Worm (Caenorhabditis elegans) whole organism, early embryonic: ENCODE results near the gene nhr-227.

ENCODE experiments used
- F13C5.2 ChIP-seq: sonication (generic microtip); optimal IDR thresholded peaks from 2 replicates; lab custom pipeline; 2017; ENCODE audit warnings: mild to moderate bottlenecking, missing genetic modification characterization, inconsistent platforms, missing compliant biosample characterization
- ama-1 ChIP-seq: fragments of 150-350 bp; optimal IDR thresholded peaks from 2 replicates; lab custom pipeline; 2014
- ceh-36 ChIP-seq: sonication (generic microtip); optimal IDR thresholded peaks from 2 replicates; lab custom pipeline; 2016; ENCODE audit warnings: missing genetic modification characterization, inconsistent platforms, missing compliant biosample characterization
- flt-1 ChIP-seq: fragments of 200-800 bp; sonication (Bioruptor generic); IDR thresholded peaks from 2 replicates; pipeline ENCODE4 v1.3.6; 2022; ENCODE audit warnings: missing genetic modification characterization, missing compliant biosample characterization
- hmbx-1 ChIP-seq: sonication (generic microtip); optimal IDR thresholded peaks from 2 replicates; lab custom pipeline; 2016; ENCODE audit warnings: mild to moderate bottlenecking, missing genetic modification characterization, missing compliant biosample characterization
- hmg-4 ChIP-seq: fragments of 200-800 bp; sonication (Bioruptor generic); optimal IDR thresholded peaks from 2 replicates; lab custom pipeline; 2018; ENCODE audit warnings: mild to moderate bottlenecking, missing genetic modification characterization, missing compliant biosample characterization
- pes-1 ChIP-seq: fragments of 200-800 bp; sonication (Bioruptor generic); IDR thresholded peaks from 2 replicates; pipeline ENCODE4 v1.3.6; 2022; ENCODE audit warnings: missing genetic modification reagents, missing genetic modification characterization, missing compliant biosample characterization
- scrt-1 ChIP-seq: fragments of 200-800 bp; sonication (Bioruptor generic); IDR thresholded peaks from 2 replicates; pipeline ENCODE4 v1.3.6; 2022; ENCODE audit warnings: missing genetic modification characterization, missing compliant biosample characterization
- sea-1 ChIP-seq: fragments of 200-800 bp; sonication (Bioruptor generic); conservative IDR thresholded peaks from 2 replicates; pipeline ENCODE4 v1.3.6; 2022; ENCODE audit warnings: missing genetic modification characterization, missing compliant biosample characterization

DNA sequence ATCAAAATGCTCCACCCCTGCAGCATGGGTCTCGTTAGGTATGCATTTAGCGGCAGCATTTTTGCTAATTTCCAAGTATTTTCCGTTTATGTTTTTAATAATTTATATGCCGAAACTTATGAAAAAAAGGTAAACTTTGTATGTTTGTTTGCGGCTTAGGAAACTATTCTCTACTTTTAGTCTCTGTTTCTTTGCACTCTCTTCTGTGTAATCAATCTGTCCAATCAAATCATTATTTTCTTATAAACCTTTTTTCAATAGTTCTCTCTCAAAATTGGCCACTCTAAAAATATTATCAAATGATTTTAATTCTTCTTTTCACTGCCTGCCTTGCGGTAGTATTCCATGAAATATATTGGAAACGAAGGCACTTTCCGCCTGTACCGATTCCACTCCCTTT, 47.2 kb upstream of the nhr-227 start:
- TF ChIP-seq flt-1 (GFP tag; lab: Robert Waterston, UW), result no peak
- TF ChIP-seq ama-1 (lab: Kevin White, UChicago), result no peak
- TF ChIP-seq F13C5.2 (tag; lab: Kevin White, UChicago), result no peak
- no peak for TF ChIP-seq hmbx-1 (tag; lab: Kevin White, UChicago)
- no peak for TF ChIP-seq scrt-1 (GFP tag; lab: Robert Waterston, UW)
- TF ChIP-seq sea-1, result no peak
- TF ChIP-seq pes-1 (GFP tag; lab: Robert Waterston, UW), result no peak
- no peak for TF ChIP-seq ceh-36 (tag; lab: Kevin White, UChicago)
- TF ChIP-seq hmg-4 (GFP tag; lab: Kevin White, UChicago), result no peak
